Worm (Caenorhabditis elegans): ENCODE measurements around the gene mrps-18A.

- TF ChIP-seq tbx-11 (GFP tag; IDR thresholded peaks at IDR 0.05) (no peak), scrt-1 (GFP tag; IDR thresholded peaks at IDR 0.05) (no peak), flt-1 (GFP tag; IDR thresholded peaks at IDR 0.05) (no peak), ama-1 (optimal IDR thresholded peaks at IDR 0.05) (no peak), ceh-13 (GFP tag; optimal IDR thresholded peaks at IDR 0.05) (no peak), sea-1 (GFP tag; conservative IDR thresholded peaks at IDR 0.05) (no peak), hnd-1 (tag; optimal IDR thresholded peaks at IDR 0.05) (no peak)
Measured at ce11 chrIII:8354644-8355461, 23.1 kb upstream of the mrps-18A start, which contains the start of gene unc-116.
